Fruit fly (Drosophila melanogaster): ENCODE results near the gene CG1695.

dm6 chrX:20390706-20391105, 43.0 kb upstream of the CG1695 start, which contains the start of gene jb:
- no peak for TF ChIP-seq CTCF (optimal IDR thresholded peaks at IDR 0.05)
- TF ChIP-seq CG8478 (optimal IDR thresholded peaks at IDR 0.05) = no peak

Measured in S2 (cell line).